Worm (Caenorhabditis elegans) whole organism, L1 larva: ENCODE data around the gene npr-6.

Experiments used
- C04F5.9 ChIP-seq: sonication (generic microtip); optimal IDR thresholded peaks from 2 replicates; lab custom pipeline; 2016; ENCODE audit warnings: missing genetic modification characterization, missing compliant biosample characterization
- C16A3.4 ChIP-seq: fragments of 150-350 bp; optimal IDR thresholded peaks from 2 replicates; lab custom pipeline; 2014; ENCODE audit warnings: missing biosample characterization, missing genetic modification characterization
- C34B4.2 ChIP-seq: sonication (generic microtip); optimal IDR thresholded peaks from 2 replicates; lab custom pipeline; 2017; ENCODE audit warnings: mild to moderate bottlenecking, missing genetic modification characterization, missing compliant biosample characterization
- aha-1 ChIP-seq: fragments of 150-350 bp; optimal IDR thresholded peaks from 2 replicates; lab custom pipeline; 2014; ENCODE audit warnings: missing biosample characterization, missing genetic modification characterization
- alr-1 ChIP-seq: fragments of 200-800 bp; sonication (Bioruptor generic); optimal IDR thresholded peaks from 2 replicates; lab custom pipeline; 2018; ENCODE audit warnings: borderline replicate concordance, mild to moderate bottlenecking, missing genetic modification characterization, missing compliant biosample characterization
- ama-1 ChIP-seq: fragments of 150-350 bp; optimal IDR thresholded peaks from 2 replicates; lab custom pipeline; 2014
- blmp-1 ChIP-seq: fragments of 150-350 bp; optimal IDR thresholded peaks from 2 replicates; lab custom pipeline; 2014; ENCODE audit warnings: missing biosample characterization, missing genetic modification characterization
- ceh-8 ChIP-seq: fragments of 200-800 bp; sonication (Bioruptor generic); optimal IDR thresholded peaks from 2 replicates; lab custom pipeline; 2018; ENCODE audit warnings: mild to moderate bottlenecking, missing genetic modification characterization, moderate library complexity, missing compliant biosample characterization
- ceh-90 ChIP-seq: sonication (generic microtip); optimal IDR thresholded peaks from 2 replicates; lab custom pipeline; 2016; ENCODE audit warnings: missing genetic modification characterization, missing compliant biosample characterization
- dsc-1 ChIP-seq: sonication (generic microtip); optimal IDR thresholded peaks from 2 replicates; lab custom pipeline; 2016; ENCODE audit warnings: mild to moderate bottlenecking, missing genetic modification characterization, missing compliant biosample characterization
- efl-1 ChIP-seq, 4 experiments: fragments of 150-350 bp; optimal IDR thresholded peaks in 3 of 4; peaks in 1 of 4; 1 replicate in 1 of 4; 2 replicates in 3 of 4; lab custom pipeline; 2014; ENCODE audit warnings: missing biosample characterization in 2 of 4, missing genetic modification characterization in 2 of 4, missing genetic modification reagents in 2 of 4
- egl-27 ChIP-seq, 2 experiments: fragments of 150-350 bp in 1 of 2; sonication (generic microtip); optimal IDR thresholded peaks; 3 replicates each; lab custom pipeline; 2017 to 2018; ENCODE audit warnings: missing biosample characterization in 2 of 2, missing genetic modification characterization in 2 of 2, missing genetic modification reagents in 2 of 2
- elt-3 ChIP-seq, 6 experiments: fragments of 150-350 bp in 1 of 6; sonication (generic microtip); optimal IDR thresholded peaks; 2 replicates each; lab custom pipeline; 2017 to 2018; ENCODE audit warnings: missing biosample characterization in 6 of 6, missing genetic modification characterization in 6 of 6, inconsistent platforms in 1 of 6
- ets-5 ChIP-seq: fragments of 200-800 bp; sonication (Bioruptor generic); IDR thresholded peaks from 2 replicates; pipeline ENCODE4 v1.3.6; 2022; ENCODE audit warnings: missing genetic modification characterization, missing compliant biosample characterization
- irx-1 ChIP-seq: sonication (generic microtip); optimal IDR thresholded peaks from 2 replicates; lab custom pipeline; 2016; ENCODE audit warnings: missing genetic modification characterization, missing compliant biosample characterization
- jun-1 ChIP-seq: fragments of 150-350 bp; optimal IDR thresholded peaks from 2 replicates; lab custom pipeline; 2014; ENCODE audit warnings: missing biosample characterization, missing genetic modification reagents, missing genetic modification characterization
- lin-14 ChIP-seq: fragments of 200-800 bp; sonication (Bioruptor generic); optimal IDR thresholded peaks from 2 replicates; lab custom pipeline; 2018; ENCODE audit warnings: mild to moderate bottlenecking, missing genetic modification characterization, moderate library complexity, missing compliant biosample characterization
- lin-35 ChIP-seq, 2 experiments: fragments of 150-350 bp; optimal IDR thresholded peaks; 2 replicates each; lab custom pipeline; 2014; ENCODE audit warnings: missing biosample characterization in 2 of 2, missing genetic modification characterization in 2 of 2, missing genetic modification reagents in 2 of 2
- lin-39 ChIP-seq: fragments of 150-350 bp; optimal IDR thresholded peaks from 2 replicates; lab custom pipeline; 2014; ENCODE audit warnings: missing biosample characterization, missing genetic modification reagents, missing genetic modification characterization
- lir-3 ChIP-seq: sonication (generic microtip); optimal IDR thresholded peaks from 2 replicates; lab custom pipeline; 2016; ENCODE audit warnings: mild to moderate bottlenecking, missing genetic modification characterization, moderate library complexity, missing compliant biosample characterization; ENCODE audit not compliant: poor library complexity
- lsy-2 ChIP-seq, 2 experiments: fragments of 150-350 bp; optimal IDR thresholded peaks; 2 replicates each; lab custom pipeline; 2014; ENCODE audit warnings: missing biosample characterization in 2 of 2, missing genetic modification characterization in 2 of 2
- mab-9 ChIP-seq: fragments of 200-800 bp; sonication (Bioruptor generic); IDR thresholded peaks from 2 replicates; pipeline ENCODE4 v1.3.6; 2022; ENCODE audit warnings: missing genetic modification reagents, missing genetic modification characterization, missing compliant biosample characterization
- mdl-1 ChIP-seq, 2 experiments: fragments of 150-350 bp; optimal IDR thresholded peaks; 2 replicates each; lab custom pipeline; 2014 to 2017; ENCODE audit warnings: missing biosample characterization in 2 of 2, missing genetic modification characterization in 2 of 2, inconsistent platforms in 1 of 2
- mef-2 ChIP-seq: fragments of 150-350 bp; optimal IDR thresholded peaks from 2 replicates; lab custom pipeline; 2014; ENCODE audit warnings: missing biosample characterization, missing genetic modification characterization
- mep-1 ChIP-seq: fragments of 150-350 bp; optimal IDR thresholded peaks from 2 replicates; lab custom pipeline; 2014; ENCODE audit warnings: missing biosample characterization, missing genetic modification characterization
- nhr-11 ChIP-seq: fragments of 150-350 bp; optimal IDR thresholded peaks from 2 replicates; lab custom pipeline; 2014; ENCODE audit warnings: missing biosample characterization, missing genetic modification characterization
- nhr-12 ChIP-seq: sonication (generic microtip); optimal IDR thresholded peaks from 2 replicates; lab custom pipeline; 2017; ENCODE audit warnings: missing biosample characterization, missing genetic modification characterization
- nhr-19 ChIP-seq: fragments of 200-800 bp; sonication (Bioruptor generic); conservative IDR thresholded peaks from 2 replicates; pipeline ENCODE4 v1.3.6; 2022; ENCODE audit warnings: missing genetic modification characterization, missing compliant biosample characterization
- nhr-20 ChIP-seq: sonication (generic microtip); optimal IDR thresholded peaks from 2 replicates; lab custom pipeline; 2016; ENCODE audit warnings: mild to moderate bottlenecking, missing genetic modification characterization, missing compliant biosample characterization
- nhr-237 ChIP-seq: fragments of 150-350 bp; optimal IDR thresholded peaks from 2 replicates; lab custom pipeline; 2014; ENCODE audit warnings: missing biosample characterization, missing genetic modification characterization
- nhr-47 ChIP-seq: sonication (generic microtip); optimal IDR thresholded peaks from 2 replicates; lab custom pipeline; 2016; ENCODE audit warnings: mild to moderate bottlenecking, missing genetic modification characterization, moderate library complexity, missing compliant biosample characterization
- nhr-71 ChIP-seq: sonication (generic microtip); optimal IDR thresholded peaks from 2 replicates; lab custom pipeline; 2016; ENCODE audit warnings: mild to moderate bottlenecking, missing genetic modification characterization, moderate library complexity, missing compliant biosample characterization
- nhr-84 ChIP-seq: sonication (generic microtip); optimal IDR thresholded peaks from 2 replicates; lab custom pipeline; 2017; ENCODE audit warnings: missing biosample characterization, missing genetic modification characterization
- nhr-85 ChIP-seq: sonication (generic microtip); peaks from one replicate; lab custom pipeline; 2016; ENCODE audit warnings: missing genetic modification characterization, inconsistent platforms, missing compliant biosample characterization
- nhr-90 ChIP-seq: sonication (generic microtip); optimal IDR thresholded peaks from 2 replicates; lab custom pipeline; 2016; ENCODE audit warnings: mild to moderate bottlenecking, missing genetic modification characterization, missing compliant biosample characterization; ENCODE audit not compliant: poor library complexity
- pax-3 ChIP-seq: fragments of 200-800 bp; sonication (Bioruptor generic); optimal IDR thresholded peaks from 2 replicates; lab custom pipeline; 2018; ENCODE audit warnings: mild to moderate bottlenecking, missing genetic modification characterization, moderate library complexity, missing compliant biosample characterization
- rnt-1 ChIP-seq: sonication (generic microtip); optimal IDR thresholded peaks from 2 replicates; lab custom pipeline; 2016; ENCODE audit warnings: mild to moderate bottlenecking, missing genetic modification characterization, moderate library complexity, missing compliant biosample characterization
- snpc-4 ChIP-seq: fragments of 150-350 bp; optimal IDR thresholded peaks from 2 replicates; lab custom pipeline; 2014; ENCODE audit warnings: missing biosample characterization, missing genetic modification characterization
- snu-23 ChIP-seq: sonication (generic microtip); optimal IDR thresholded peaks from 2 replicates; lab custom pipeline; 2016; ENCODE audit warnings: missing genetic modification characterization, missing compliant biosample characterization
- sup-37 ChIP-seq: fragments of 200-800 bp; sonication (Bioruptor generic); optimal IDR thresholded peaks from 2 replicates; lab custom pipeline; 2018; ENCODE audit warnings: mild to moderate bottlenecking, missing genetic modification characterization, missing compliant biosample characterization
- swsn-7 ChIP-seq: sonication (generic microtip); optimal IDR thresholded peaks from 2 replicates; lab custom pipeline; 2016; ENCODE audit warnings: missing genetic modification characterization, missing compliant biosample characterization
- tlp-1 ChIP-seq: fragments of 150-350 bp; optimal IDR thresholded peaks from 2 replicates; lab custom pipeline; 2014; ENCODE audit warnings: missing biosample characterization, missing genetic modification characterization
- unc-86 ChIP-seq: sonication (generic microtip); optimal IDR thresholded peaks from 2 replicates; lab custom pipeline; 2016; ENCODE audit warnings: missing genetic modification characterization, missing compliant biosample characterization
- xbp-1 ChIP-seq: sonication (generic microtip); optimal IDR thresholded peaks from 2 replicates; lab custom pipeline; 2016; ENCODE audit warnings: missing genetic modification characterization, missing compliant biosample characterization
- ztf-4 ChIP-seq: fragments of 150-350 bp; optimal IDR thresholded peaks from 2 replicates; lab custom pipeline; 2014; ENCODE audit warnings: missing biosample characterization, missing genetic modification characterization

npr-6 gene

DNA sequence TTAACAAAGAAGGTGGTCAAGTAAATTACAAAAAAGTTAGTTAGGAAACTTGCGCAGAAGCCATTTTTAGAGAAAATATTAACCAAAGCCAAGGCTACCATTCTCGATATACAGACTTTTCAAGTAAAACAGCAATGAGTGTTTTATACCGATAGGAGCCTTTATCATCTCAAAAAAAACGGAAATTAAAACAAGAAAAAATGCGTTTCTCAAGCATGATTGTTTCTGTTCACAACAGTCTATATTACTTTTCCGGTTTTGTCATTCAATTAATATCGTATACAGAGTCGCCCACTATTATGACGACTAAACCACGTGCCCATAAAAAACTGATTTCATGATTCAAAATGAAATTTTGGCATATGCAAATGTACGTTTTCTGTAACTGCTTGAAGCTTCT is 44.6 kb downstream of the npr-6 start, which contains the start of gene str-74:
str-74 (minus strand) TSS at position 101 of the 400 bp plus-strand sequence.
- TF ChIP-seq snpc-4 (no peak), jun-1 (tag; lab: Kevin White, UChicago) (no peak), ceh-8 (GFP tag; lab: Kevin White, UChicago) (no peak), alr-1 (tag; lab: Kevin White, UChicago) (no peak), nhr-12 (tag; lab: Kevin White, UChicago) (no peak), mep-1 (no peak), egl-27 (tag; optimal IDR thresholded peaks at IDR 0.05; lab: Kevin White, UChicago) (no peak), lin-14 (no peak)

DNA sequence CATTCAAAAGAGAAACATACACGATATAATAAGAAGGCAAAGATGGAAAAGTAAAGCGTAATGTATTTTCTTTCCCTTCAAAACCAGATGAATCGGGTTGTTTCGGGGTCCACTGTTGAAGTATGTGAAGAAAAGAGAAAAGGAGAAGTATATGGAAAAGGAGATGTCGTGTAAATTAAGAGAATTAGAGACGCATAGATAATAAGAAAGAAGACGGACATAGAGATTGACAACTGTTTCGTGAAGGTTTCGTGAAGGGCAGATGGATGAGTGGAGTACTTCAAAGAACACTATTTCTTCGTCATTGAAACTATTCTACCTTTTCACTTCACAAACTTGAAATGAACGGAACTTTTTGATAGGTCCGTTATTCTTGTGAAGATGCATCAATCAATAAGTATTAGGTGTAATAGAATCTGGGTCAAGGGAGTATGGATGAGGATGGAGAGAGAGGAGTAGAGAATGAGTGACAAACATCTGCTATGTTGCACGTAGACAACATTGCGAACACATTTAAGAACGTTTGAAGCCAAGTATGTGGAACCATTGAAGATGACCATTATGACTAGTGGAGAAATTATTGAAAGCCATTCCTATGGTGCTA is 47.3 kb downstream of the npr-6 start:
- TF ChIP-seq nhr-90 (tag; lab: Kevin White, UChicago) (peak; percentile 13), ama-1 (lab: Kevin White, UChicago) (no peak), lin-35 (GFP tag; optimal IDR thresholded peaks at IDR 0.05; lab: Kevin White, UChicago) (peak in 1 of 2 experiments; percentile 34), snpc-4 (no peak), nhr-71 (tag; lab: Kevin White, UChicago) (peak; percentile 72), mep-1 (peak; percentile 15), lin-39 (tag; lab: Kevin White, UChicago) (no peak), tlp-1 (tag; lab: Kevin White, UChicago) (no peak), unc-86 (tag; lab: Kevin White, UChicago) (no peak), nhr-20 (tag; lab: Kevin White, UChicago) (peak; percentile 62), ceh-90 (tag; lab: Kevin White, UChicago) (no peak), lin-14 (peak; percentile 89), mef-2 (tag; lab: Kevin White, UChicago) (no peak), xbp-1 (tag; lab: Kevin White, UChicago) (peak; percentile 3), elt-3 (tag; optimal IDR thresholded peaks at IDR 0.05; lab: Kevin White, UChicago) (peak in 1 of 6 experiments; percentile 52), snu-23 (GFP tag; lab: Kevin White, UChicago) (peak; percentile 81), efl-1 (optimal IDR thresholded peaks at IDR 0.05; lab: Kevin White, UChicago) (peak; percentile 4 to 8), efl-1 (GFP tag; optimal IDR thresholded peaks at IDR 0.05 in 1 of 2; lab: Kevin White, UChicago) (peak in 1 of 2 experiments; percentile 87), rnt-1 (tag; lab: Kevin White, UChicago) (peak; percentile 45), ztf-4 (tag; lab: Kevin White, UChicago) (no peak), mab-9 (no peak), ets-5 (GFP tag; lab: Robert Waterston, UW) (no peak), C34B4.2 (tag; lab: Kevin White, UChicago) (no peak), nhr-47 (peak; percentile 17), dsc-1 (tag; lab: Kevin White, UChicago) (no peak), aha-1 (tag; lab: Kevin White, UChicago) (no peak), nhr-19 (GFP tag; lab: Robert Waterston, UW) (peak; percentile 63), irx-1 (tag; lab: Kevin White, UChicago) (peak; percentile 14), lsy-2 (tag; optimal IDR thresholded peaks at IDR 0.05; lab: Kevin White, UChicago) (peak; percentile 5 to 64), pax-3 (tag; lab: Kevin White, UChicago) (no peak), blmp-1 (tag; lab: Kevin White, UChicago) (peak; percentile 82), mdl-1 (tag; optimal IDR thresholded peaks at IDR 0.05; lab: Kevin White, UChicago) (peak in 1 of 2 experiments; percentile 3), egl-27 (tag; optimal IDR thresholded peaks at IDR 0.05; lab: Kevin White, UChicago) (no peak), nhr-84 (tag; lab: Kevin White, UChicago) (no peak), nhr-11 (tag; lab: Kevin White, UChicago) (no peak), nhr-85 (tag; lab: Kevin White, UChicago) (peak; percentile 87), C04F5.9 (tag; lab: Kevin White, UChicago) (no peak), swsn-7 (tag; lab: Kevin White, UChicago) (peak; percentile 22), lir-3 (no peak), C16A3.4 (peak; percentile 27), sup-37 (GFP tag; lab: Kevin White, UChicago) (no peak), nhr-237 (tag; lab: Kevin White, UChicago) (no peak)
